Fruit fly (Drosophila melanogaster) whole organism, embryonic: ENCODE measurements around the gene CG14270.
A peak's percentile ranks its signal among the peaks of the same experiment; 100 is the strongest.

ENCODE experiments used
- Bdp1 ChIP-seq: fragments of 200-800 bp; sonication (Bioruptor generic); optimal IDR thresholded peaks from 3 replicates; lab custom pipeline; 2016; ENCODE audit warnings: missing biosample characterization, missing genetic modification characterization
- CG10543 ChIP-seq: fragments of 200-800 bp; sonication (Bioruptor generic); optimal IDR thresholded peaks from 3 replicates; lab custom pipeline; 2017; ENCODE audit warnings: missing biosample characterization, mild to moderate bottlenecking, missing genetic modification characterization, moderate library complexity
- CG11398 ChIP-seq: fragments of 200-800 bp; sonication (Bioruptor generic); optimal IDR thresholded peaks from 2 replicates; lab custom pipeline; 2016; ENCODE audit warnings: missing biosample characterization, missing genetic modification characterization
- CG13123 ChIP-seq: fragments of 200-800 bp; sonication (Bioruptor generic); optimal IDR thresholded peaks from 2 replicates; lab custom pipeline; 2016; ENCODE audit warnings: missing biosample characterization, missing genetic modification characterization
- CG13894 ChIP-seq: fragments of 200-800 bp; sonication (Bioruptor generic); optimal IDR thresholded peaks from 3 replicates; lab custom pipeline; 2018; ENCODE audit warnings: missing biosample characterization, mild to moderate bottlenecking, missing genetic modification characterization, moderate library complexity
- CG14014 ChIP-seq: fragments of 200-800 bp; sonication (Bioruptor generic); IDR thresholded peaks from 2 replicates; pipeline ENCODE4 v1.3.6; 2022; ENCODE audit warnings: missing biosample characterization, missing genetic modification characterization
- CG15011 ChIP-seq: fragments of 200-800 bp; sonication (Bioruptor generic); optimal IDR thresholded peaks from 3 replicates; lab custom pipeline; 2018; ENCODE audit warnings: missing biosample characterization, mild to moderate bottlenecking, missing genetic modification characterization
- CG16863 ChIP-seq: fragments of 200-800 bp; sonication (Bioruptor generic); optimal IDR thresholded peaks from 3 replicates; lab custom pipeline; 2016; ENCODE audit warnings: missing biosample characterization, missing genetic modification characterization
- CG17361 ChIP-seq: fragments of 200-800 bp; sonication (Bioruptor generic); IDR thresholded peaks from 3 replicates; pipeline ENCODE4 v1.3.6; 2022; ENCODE audit warnings: missing biosample characterization, missing genetic modification characterization
- CG18619 ChIP-seq: fragments of 200-800 bp; sonication (Bioruptor generic); optimal IDR thresholded peaks from 3 replicates; lab custom pipeline; 2017; ENCODE audit warnings: missing biosample characterization, mild to moderate bottlenecking, missing genetic modification characterization
- CG2202 ChIP-seq: fragments of 200-800 bp; sonication (Bioruptor generic); optimal IDR thresholded peaks from 2 replicates; lab custom pipeline; 2018; ENCODE audit warnings: missing biosample characterization, mild to moderate bottlenecking, missing genetic modification characterization
- CG4820 ChIP-seq: fragments of 200-800 bp; sonication (Bioruptor generic); optimal IDR thresholded peaks from 3 replicates; lab custom pipeline; 2016; ENCODE audit warnings: missing biosample characterization, missing genetic modification characterization
- CG5180 ChIP-seq: fragments of 200-800 bp; sonication (Bioruptor generic); optimal IDR thresholded peaks from 3 replicates; lab custom pipeline; 2017; ENCODE audit warnings: missing biosample characterization, missing genetic modification characterization, mild to moderate bottlenecking, moderate library complexity, missing genetic modification reagents
- CG9727 ChIP-seq: fragments of 200-800 bp; sonication (Bioruptor generic); optimal IDR thresholded peaks from 3 replicates; lab custom pipeline; 2017; ENCODE audit warnings: missing biosample characterization, mild to moderate bottlenecking, missing genetic modification characterization
- Camta ChIP-seq: fragments of 200-800 bp; sonication (Bioruptor generic); optimal IDR thresholded peaks from 2 replicates; lab custom pipeline; 2016; ENCODE audit warnings: missing biosample characterization, missing genetic modification characterization
- Deaf1 ChIP-seq: fragments of 200-800 bp; optimal IDR thresholded peaks from 3 replicates; lab custom pipeline; 2019; ENCODE audit warnings: missing biosample characterization, mild to moderate bottlenecking, missing genetic modification characterization, moderate library complexity
- Doc2 ChIP-seq: fragments of 200-800 bp; sonication (Bioruptor generic); IDR thresholded peaks from 2 replicates; pipeline ENCODE4 v1.3.6; 2022; ENCODE audit warnings: missing biosample characterization, missing genetic modification characterization
- Dp ChIP-seq: fragments of 200-800 bp; sonication (Bioruptor generic); optimal IDR thresholded peaks from 2 replicates; lab custom pipeline; 2018; ENCODE audit warnings: missing biosample characterization, mild to moderate bottlenecking, missing genetic modification characterization, moderate library complexity
- HLH3B ChIP-seq: fragments of 200-800 bp; sonication (Bioruptor generic); IDR thresholded peaks from 2 replicates; pipeline ENCODE4 v1.3.6; 2022; ENCODE audit warnings: missing biosample characterization, missing genetic modification characterization
- HLHmδ ChIP-seq: fragments of 200-800 bp; sonication (Bioruptor generic); optimal IDR thresholded peaks from 2 replicates; lab custom pipeline; 2018; ENCODE audit warnings: missing biosample characterization, mild to moderate bottlenecking, missing genetic modification characterization, moderate library complexity
- Hmr ChIP-seq: fragments of 200-800 bp; sonication (Bioruptor generic); optimal IDR thresholded peaks from 3 replicates; lab custom pipeline; 2017; ENCODE audit warnings: mild to moderate bottlenecking, missing biosample characterization, missing genetic modification reagents, missing genetic modification characterization
- Lpt ChIP-seq: fragments of >200 bp; optimal IDR thresholded peaks from 2 replicates; lab custom pipeline; 2018; ENCODE audit warnings: missing biosample characterization, missing genetic modification characterization
- NFAT ChIP-seq: fragments of 200-800 bp; sonication (Bioruptor generic); IDR thresholded peaks from 2 replicates; pipeline ENCODE4 v1.3.6; 2022; ENCODE audit warnings: missing biosample characterization, missing genetic modification characterization
- Oaz ChIP-seq: fragments of 200-800 bp; sonication (Bioruptor generic); IDR thresholded peaks from 2 replicates; pipeline ENCODE4 v1.3.6; 2022; ENCODE audit warnings: missing biosample characterization, missing genetic modification characterization
- PHDP ChIP-seq: fragments of 200-800 bp; sonication (Bioruptor generic); optimal IDR thresholded peaks from 3 replicates; lab custom pipeline; 2018; ENCODE audit warnings: missing biosample characterization, mild to moderate bottlenecking, missing genetic modification characterization, moderate library complexity
- Six4 ChIP-seq: fragments of 200-800 bp; sonication (Bioruptor generic); optimal IDR thresholded peaks from 2 replicates; lab custom pipeline; 2016; ENCODE audit warnings: missing biosample characterization, missing genetic modification characterization
- Spps ChIP-seq: fragments of 200-800 bp; sonication (Bioruptor generic); optimal IDR thresholded peaks from 2 replicates; lab custom pipeline; 2018; ENCODE audit warnings: missing biosample characterization, mild to moderate bottlenecking, missing genetic modification characterization
- Ssrp ChIP-seq: fragments of 200-800 bp; sonication (Bioruptor generic); optimal IDR thresholded peaks from 2 replicates; lab custom pipeline; 2018; ENCODE audit warnings: missing biosample characterization, mild to moderate bottlenecking, missing genetic modification characterization, moderate library complexity
- Trl ChIP-seq, 3 experiments: fragments of >200 bp in 2 of 3; fragments of 200-800 bp in 1 of 3; sonication (Bioruptor generic) in 1 of 3; optimal IDR thresholded peaks; 2 replicates in 1 of 3; 3 replicates in 2 of 3; lab custom pipeline; 2016 to 2017; ENCODE audit warnings: missing biosample characterization in 1 of 3, missing genetic modification characterization in 1 of 3
- YL-1 ChIP-seq: fragments of 200-800 bp; sonication (Bioruptor generic); optimal IDR thresholded peaks from 3 replicates; lab custom pipeline; 2017; ENCODE audit warnings: missing biosample characterization, mild to moderate bottlenecking, missing genetic modification characterization
- ara ChIP-seq: fragments of 200-800 bp; sonication (Bioruptor generic); IDR thresholded peaks from 2 replicates; pipeline ENCODE4 v1.3.6; 2022; ENCODE audit warnings: missing biosample characterization, missing genetic modification characterization
- bowl ChIP-seq: fragments of 200-800 bp; sonication (Bioruptor generic); IDR thresholded peaks from 2 replicates; pipeline ENCODE4 v1.3.6; 2022; ENCODE audit warnings: missing biosample characterization, missing genetic modification characterization
- ci ChIP-seq: fragments of 200-800 bp; sonication (Bioruptor generic); IDR thresholded peaks from 3 replicates; pipeline ENCODE4 v1.3.6; 2022; ENCODE audit warnings: missing biosample characterization, missing genetic modification characterization
- dan ChIP-seq: fragments of 200-800 bp; sonication (Bioruptor generic); IDR thresholded peaks from 2 replicates; pipeline ENCODE4 v1.3.6; 2022; ENCODE audit warnings: missing biosample characterization, missing genetic modification characterization
- dpn ChIP-seq, 2 experiments: fragments of 200-800 bp; sonication (Bioruptor generic); optimal IDR thresholded peaks; 3 replicates each; lab custom pipeline; 2016; ENCODE audit warnings: missing biosample characterization in 2 of 2, missing genetic modification characterization in 2 of 2
- emc ChIP-seq: fragments of 200-800 bp; sonication (Bioruptor generic); optimal IDR thresholded peaks from 2 replicates; lab custom pipeline; 2016; ENCODE audit warnings: missing biosample characterization, missing genetic modification characterization
- en ChIP-seq: fragments of 200-800 bp; sonication (Bioruptor generic); optimal IDR thresholded peaks from 2 replicates; lab custom pipeline; 2016; ENCODE audit warnings: missing biosample characterization, missing genetic modification characterization
- her ChIP-seq: fragments of 200-800 bp; sonication (Bioruptor generic); optimal IDR thresholded peaks from 2 replicates; lab custom pipeline; 2016; ENCODE audit warnings: missing biosample characterization, missing genetic modification characterization
- kay ChIP-seq: fragments of 200-800 bp; sonication (Bioruptor generic); optimal IDR thresholded peaks from 2 replicates; lab custom pipeline; 2016; ENCODE audit warnings: missing biosample characterization, missing genetic modification characterization
- lab ChIP-seq: fragments of 200-800 bp; sonication (Bioruptor generic); optimal IDR thresholded peaks from 3 replicates; lab custom pipeline; 2017; ENCODE audit warnings: missing biosample characterization, missing genetic modification characterization, mild to moderate bottlenecking, moderate library complexity, missing genetic modification reagents
- lbe ChIP-seq: fragments of 200-800 bp; sonication (Bioruptor generic); optimal IDR thresholded peaks from 2 replicates; lab custom pipeline; 2016; ENCODE audit warnings: missing biosample characterization, mild to moderate bottlenecking, missing genetic modification characterization
- lola ChIP-seq, 3 experiments: fragments of >200 bp in 2 of 3; fragments of 200-800 bp in 1 of 3; sonication (Bioruptor generic) in 1 of 3; optimal IDR thresholded peaks; 2 replicates each; lab custom pipeline; 2017 to 2019; ENCODE audit warnings: missing biosample characterization in 3 of 3, missing genetic modification characterization in 3 of 3, mild to moderate bottlenecking in 1 of 3, moderate library complexity in 1 of 3
- lov ChIP-seq, 2 experiments: fragments of 200-800 bp in 1 of 2; fragments of >200 bp in 1 of 2; sonication (Bioruptor generic) in 1 of 2; IDR thresholded peaks in 1 of 2; optimal IDR thresholded peaks in 1 of 2; 2 replicates in 1 of 2; 3 replicates in 1 of 2; pipeline versions ENCODE4 v1.3.6 to Lab custom; 2017 to 2022; ENCODE audit warnings: missing biosample characterization in 1 of 2, missing genetic modification characterization in 1 of 2
- luna ChIP-seq: fragments of 200-800 bp; sonication (Bioruptor generic); optimal IDR thresholded peaks from 2 replicates; lab custom pipeline; 2016; ENCODE audit warnings: missing biosample characterization, missing genetic modification characterization
- nerfin-1 ChIP-seq: fragments of 200-800 bp; sonication (Bioruptor generic); optimal IDR thresholded peaks from 3 replicates; lab custom pipeline; 2019; ENCODE audit warnings: missing biosample characterization, mild to moderate bottlenecking, missing genetic modification characterization, moderate library complexity
- otp ChIP-seq: fragments of 200-800 bp; sonication (Bioruptor generic); IDR thresholded peaks from 3 replicates; pipeline ENCODE4, ENCODE4 v1.3.6; 2022; ENCODE audit warnings: missing biosample characterization, missing genetic modification characterization
- sc ChIP-seq, 3 experiments: fragments of >200 bp in 2 of 3; fragments of 200-800 bp in 1 of 3; sonication (Bioruptor generic) in 1 of 3; optimal IDR thresholded peaks; 2 replicates in 2 of 3; 3 replicates in 1 of 3; lab custom pipeline; 2017; ENCODE audit warnings: mild to moderate bottlenecking in 1 of 3, missing biosample characterization in 1 of 3, missing genetic modification characterization in 1 of 3, missing genetic modification reagents in 1 of 3
- schlank ChIP-seq: fragments of 200-800 bp; sonication (Bioruptor generic); optimal IDR thresholded peaks from 2 replicates; lab custom pipeline; 2018; ENCODE audit warnings: missing biosample characterization, mild to moderate bottlenecking, missing genetic modification characterization
- tup ChIP-seq: fragments of 200-800 bp; sonication (Bioruptor generic); optimal IDR thresholded peaks from 2 replicates; lab custom pipeline; 2016; ENCODE audit warnings: missing biosample characterization, mild to moderate bottlenecking, missing genetic modification characterization, moderate library complexity
- vvl ChIP-seq: fragments of 200-800 bp; sonication (Bioruptor generic); IDR thresholded peaks from 2 replicates; pipeline ENCODE4 v1.3.6; 2022; ENCODE audit warnings: missing biosample characterization, missing genetic modification characterization

CG14270 gene

DNA sequence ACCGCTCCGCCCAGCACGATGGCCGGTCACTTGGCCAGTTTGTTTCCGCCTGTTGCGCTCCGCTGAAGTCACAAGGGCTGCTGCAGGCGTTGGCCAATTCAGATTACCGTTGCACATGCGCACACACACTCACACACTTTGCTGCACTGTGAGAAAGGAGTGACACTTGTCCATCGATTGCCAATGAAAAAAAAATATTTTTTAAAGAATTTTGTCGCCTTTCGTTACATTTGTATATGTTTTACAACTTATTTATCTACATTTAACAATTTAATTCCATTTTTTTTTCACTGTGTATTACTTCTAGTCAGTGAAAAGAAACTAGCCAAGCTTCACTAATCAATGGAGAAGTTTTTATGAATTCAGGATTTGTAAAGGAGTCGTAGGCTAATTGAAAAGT lies 9.2 kb downstream of the CG14270 start (continued):
- TF ChIP-seq vvl = 0 out of 2 replicates have a peak, but pooled peaks have one; percentile 24
- TF ChIP-seq otp (GFP tag; lab: Robert Waterston, UW) = no peak
- TF ChIP-seq Bdp1 = no peak
- TF ChIP-seq HLHmδ (GFP tag; lab: Kevin White, UChicago) = no peak
- TF ChIP-seq Deaf1 = no peak
- peak; percentile 26 for TF ChIP-seq lab (GFP tag; lab: Kevin White, UChicago)
- TF ChIP-seq dan (GFP tag; lab: Robert Waterston, UW) = no peak
- TF ChIP-seq luna (GFP tag; lab: Kevin White, UChicago) = no peak
- peak; percentile 41 for TF ChIP-seq CG4820 (GFP tag; lab: Kevin White, UChicago)
- TF ChIP-seq lbe (GFP tag; lab: Kevin White, UChicago) = no peak
- TF ChIP-seq lov (optimal IDR thresholded peaks at IDR 0.05; lab: Kevin White, UChicago) = no peak
- no peak for TF ChIP-seq lov (GFP tag; IDR thresholded peaks at IDR 0.05; lab: Robert Waterston, UW)
- TF ChIP-seq CG16863 (GFP tag; lab: Kevin White, UChicago) = peak; percentile 14
- no peak for TF ChIP-seq tup (GFP tag; lab: Kevin White, UChicago)
- no peak for TF ChIP-seq sc (optimal IDR thresholded peaks at IDR 0.05; lab: Kevin White, UChicago)
- TF ChIP-seq sc (GFP tag; optimal IDR thresholded peaks at IDR 0.05; lab: Kevin White, UChicago) = peak; percentile 50
- TF ChIP-seq PHDP (tag; lab: Kevin White, UChicago) = peak; percentile 27
- TF ChIP-seq CG13894 (tag; lab: Kevin White, UChicago) = no peak
- no peak for TF ChIP-seq YL-1 (GFP tag; lab: Kevin White, UChicago)
- TF ChIP-seq Dp = no peak
- no peak for TF ChIP-seq Lpt (GFP tag; lab: Kevin White, UChicago)
- no peak for TF ChIP-seq NFAT (GFP tag; lab: Robert Waterston, UW)
- no peak for TF ChIP-seq Doc2 (GFP tag; lab: Robert Waterston, UW)
- no peak for TF ChIP-seq Trl (optimal IDR thresholded peaks at IDR 0.05; lab: Kevin White, UChicago)
- TF ChIP-seq Trl (GFP tag; optimal IDR thresholded peaks at IDR 0.05; lab: Kevin White, UChicago) = no peak
- TF ChIP-seq nerfin-1 (tag; lab: Kevin White, UChicago) = no peak
- TF ChIP-seq Spps (tag; lab: Kevin White, UChicago) = peak; percentile 5
- TF ChIP-seq Six4 (GFP tag; lab: Kevin White, UChicago) = no peak
- no peak for TF ChIP-seq bowl (GFP tag; lab: Robert Waterston, UW)
- peak; percentile 6 for TF ChIP-seq CG2202 (tag; lab: Kevin White, UChicago)
- no peak for TF ChIP-seq CG10543 (GFP tag; lab: Kevin White, UChicago)
- TF ChIP-seq HLH3B (GFP tag; lab: Robert Waterston, UW) = peak; percentile 17; the same call in 1 of the 2 replicates
- TF ChIP-seq CG15011 (GFP tag; lab: Kevin White, UChicago) = no peak
- TF ChIP-seq CG5180 (GFP tag; lab: Kevin White, UChicago) = no peak
- TF ChIP-seq emc (GFP tag; lab: Kevin White, UChicago) = no peak
- TF ChIP-seq ara (GFP tag; lab: Robert Waterston, UW) = 0 out of 2 replicates have a peak, but pooled peaks have one; percentile 15
- TF ChIP-seq CG17361 (GFP tag; lab: Robert Waterston, UW) = peak; percentile 63
- no peak for TF ChIP-seq Oaz (GFP tag; lab: Robert Waterston, UW)
- peak; percentile 58; the same call in 1 of the 3 replicates for TF ChIP-seq ci (GFP tag; lab: Robert Waterston, UW)
- TF ChIP-seq dpn (GFP tag; optimal IDR thresholded peaks at IDR 0.05; lab: Kevin White, UChicago) = peak; percentile 22 to 24
- no peak for TF ChIP-seq kay (GFP tag; lab: Kevin White, UChicago)
- TF ChIP-seq CG14014 = 0 out of 2 replicates have a peak, but pooled peaks have one; percentile 26
- peak; percentile 50 for TF ChIP-seq CG9727 (GFP tag; lab: Kevin White, UChicago)
- no peak for TF ChIP-seq en (GFP tag; lab: Kevin White, UChicago)
- TF ChIP-seq CG13123 (GFP tag; lab: Kevin White, UChicago) = no peak
- no peak for TF ChIP-seq Hmr (GFP tag; lab: Kevin White, UChicago)
- peak; percentile 52 for TF ChIP-seq Ssrp
- TF ChIP-seq CG11398 = no peak
- no peak for TF ChIP-seq CG18619 (GFP tag; lab: Kevin White, UChicago)
- TF ChIP-seq lola (GFP tag; optimal IDR thresholded peaks at IDR 0.05; lab: Kevin White, UChicago) = peak in 1 of 3 experiments; percentile 59
- no peak for TF ChIP-seq her (GFP tag; lab: Kevin White, UChicago)
- no peak for TF ChIP-seq schlank
- TF ChIP-seq Camta (GFP tag; lab: Kevin White, UChicago) = peak; percentile 28
